Fruit fly (Drosophila melanogaster): ENCODE measurements around the gene CG2126.

The CG2126 gene

dm6 chr3R:31748093-31748996 lies 28.1 kb downstream of the CG2126 start (continued):
- TF ChIP-seq sr (GFP tag; IDR thresholded peaks at IDR 0.05): no peak
- TF ChIP-seq MESR4 (GFP tag; optimal IDR thresholded peaks at IDR 0.05): peak; percentile 62
- TF ChIP-seq Ssrp (tag; optimal IDR thresholded peaks at IDR 0.05): no peak
- TF ChIP-seq CG8765 (GFP tag; IDR thresholded peaks at IDR 0.05): no peak
- TF ChIP-seq CG3163 (GFP tag; optimal IDR thresholded peaks at IDR 0.05): no peak
- TF ChIP-seq kah (GFP tag; optimal IDR thresholded peaks at IDR 0.05): peak; percentile 72
- peak; percentile 20 for TF ChIP-seq CG34376 (GFP tag; optimal IDR thresholded peaks at IDR 0.05)
- TF ChIP-seq CG8924 (tag; optimal IDR thresholded peaks at IDR 0.05): peak; percentile 48
- peak; percentile 7 for TF ChIP-seq her (GFP tag; optimal IDR thresholded peaks at IDR 0.05)
- TF ChIP-seq CG3995 (GFP tag; optimal IDR thresholded peaks at IDR 0.05): no peak
- no peak for TF ChIP-seq lmd (GFP tag; IDR thresholded peaks at IDR 0.05)
- TF ChIP-seq Dp (GFP tag; optimal IDR thresholded peaks at IDR 0.05): peak; percentile 58
- no peak for TF ChIP-seq CG4328 (GFP tag; optimal IDR thresholded peaks at IDR 0.05)
- peak; percentile 30 for TF ChIP-seq CG1603 (tag; optimal IDR thresholded peaks at IDR 0.05)
- no peak for TF ChIP-seq CG11723 (GFP tag; optimal IDR thresholded peaks at IDR 0.05)
- TF ChIP-seq sug (tag; optimal IDR thresholded peaks at IDR 0.05): peak; percentile 54
- peak; percentile 14 for TF ChIP-seq scrt (GFP tag; optimal IDR thresholded peaks at IDR 0.05)
- TF ChIP-seq sob (GFP tag; IDR thresholded peaks at IDR 0.05): no peak
- TF ChIP-seq CG5953 (GFP tag; IDR thresholded peaks at IDR 0.05): no peak
- no peak for TF ChIP-seq Usf (GFP tag; optimal IDR thresholded peaks at IDR 0.05)
- TF ChIP-seq Sin3A (optimal IDR thresholded peaks at IDR 0.05): no peak
- TF ChIP-seq MTF-1 (GFP tag; optimal IDR thresholded peaks at IDR 0.05; ENCODE audit: borderline replicate concordance): peak; percentile 14
- TF ChIP-seq CG8359 (GFP tag; optimal IDR thresholded peaks at IDR 0.05; ENCODE audit: borderline replicate concordance): no peak
- TF ChIP-seq fru (optimal IDR thresholded peaks at IDR 0.05): peak; percentile 1
- TF ChIP-seq Rx (GFP tag; IDR thresholded peaks at IDR 0.05): no peak
- no peak for TF ChIP-seq CG14014 (GFP tag; IDR thresholded peaks at IDR 0.05)
- peak in 1 of 2 experiments; percentile 60 for TF ChIP-seq bsh (GFP tag; optimal IDR thresholded peaks at IDR 0.05)
- peak; percentile 20 for TF ChIP-seq CG17568 (GFP tag; optimal IDR thresholded peaks at IDR 0.05)
- peak; percentile 80 for TF ChIP-seq sens (GFP tag)
- peak; percentile 77 for TF ChIP-seq CG10543 (GFP tag; optimal IDR thresholded peaks at IDR 0.05)
- 0 out of 3 replicates have a peak, but pooled peaks have one; percentile 3 for TF ChIP-seq CG7357 (GFP tag; IDR thresholded peaks at IDR 0.05)
- peak in 1 of 2 experiments; percentile 77 for TF ChIP-seq tll (GFP tag; optimal IDR thresholded peaks at IDR 0.05)
- peak; percentile 65 for TF ChIP-seq odd (GFP tag; optimal IDR thresholded peaks at IDR 0.05)
- peak; percentile 89 for TF ChIP-seq kni (GFP tag; optimal IDR thresholded peaks at IDR 0.05)
- no peak for TF ChIP-seq Opbp (GFP tag; IDR thresholded peaks at IDR 0.05; ENCODE audit: partially characterized antibody)
- TF ChIP-seq cwo (GFP tag; optimal IDR thresholded peaks at IDR 0.05): peak; percentile 59
- peak; percentile 38 for TF ChIP-seq CG15514 (GFP tag; optimal IDR thresholded peaks at IDR 0.05)
- no peak for TF ChIP-seq fd102C (GFP tag; optimal IDR thresholded peaks at IDR 0.05)
- TF ChIP-seq sd (tag; optimal IDR thresholded peaks at IDR 0.05): peak; percentile 92
- peak; percentile 6 for TF ChIP-seq lbe (GFP tag; optimal IDR thresholded peaks at IDR 0.05)
- TF ChIP-seq Pdp1 (GFP tag; optimal IDR thresholded peaks at IDR 0.05): no peak
- TF ChIP-seq Kr (GFP tag; optimal IDR thresholded peaks at IDR 0.05): no peak
- TF ChIP-seq CG14860 (GFP tag; IDR thresholded peaks at IDR 0.05; ENCODE audit: partially characterized antibody): no peak
- TF ChIP-seq CG11398 (GFP tag; optimal IDR thresholded peaks at IDR 0.05): peak; percentile 4
- TF ChIP-seq dan (GFP tag; IDR thresholded peaks at IDR 0.05): no peak
- TF ChIP-seq CrebB (tag; optimal IDR thresholded peaks at IDR 0.05): no peak
- peak; percentile 8 for TF ChIP-seq trem (tag; optimal IDR thresholded peaks at IDR 0.05)
- TF ChIP-seq Awh (GFP tag; IDR thresholded peaks at IDR 0.05): no peak

Data from whole organism, embryonic.